Worm (Caenorhabditis elegans) whole organism, midembryonic: Measurements from ENCODE around the gene W03B1.9.

Experiments used
- T22C8.4 ChIP-seq: fragments of 200-800 bp; sonication (Bioruptor generic); IDR thresholded peaks from 2 replicates; pipeline ENCODE4 v1.3.6; 2022; ENCODE audit warnings: missing genetic modification characterization, missing compliant biosample characterization
- cog-1 ChIP-seq: sonication (generic microtip); optimal IDR thresholded peaks from 2 replicates; lab custom pipeline; 2016; ENCODE audit warnings: missing genetic modification characterization, missing compliant biosample characterization
- flt-1 ChIP-seq: fragments of 200-800 bp; sonication (Bioruptor generic); IDR thresholded peaks from 2 replicates; pipeline ENCODE4 v1.3.6; 2022; ENCODE audit warnings: missing genetic modification characterization, missing compliant biosample characterization
- klf-2 ChIP-seq: fragments of 200-800 bp; sonication (Bioruptor generic); conservative IDR thresholded peaks from 2 replicates; pipeline ENCODE4 v1.3.6; 2022; ENCODE audit warnings: missing genetic modification reagents, missing genetic modification characterization, missing compliant biosample characterization
- med-1 ChIP-seq: sonication (generic microtip); optimal IDR thresholded peaks from 2 replicates; lab custom pipeline; 2017; ENCODE audit warnings: missing genetic modification characterization, mild to moderate bottlenecking, missing compliant biosample characterization, antibody characterized with exemption, missing genetic modification reagents; ENCODE audit not compliant: insufficient read depth
- ref-1 ChIP-seq: fragments of 200-800 bp; sonication (Bioruptor generic); conservative IDR thresholded peaks from 2 replicates; pipeline ENCODE4 v1.3.6; 2022; ENCODE audit warnings: missing genetic modification reagents, missing genetic modification characterization, missing compliant biosample characterization
- tab-1 ChIP-seq: fragments of 200-800 bp; sonication (Bioruptor generic); IDR thresholded peaks from 2 replicates; pipeline ENCODE4 v1.3.6; 2022; ENCODE audit warnings: missing genetic modification characterization, missing compliant biosample characterization
- ztf-23 ChIP-seq: fragments of 200-800 bp; sonication (Bioruptor generic); IDR thresholded peaks from 2 replicates; pipeline ENCODE4 v1.3.6; 2022; ENCODE audit warnings: missing genetic modification reagents, missing genetic modification characterization, missing compliant biosample characterization
- ztf-29 ChIP-seq: fragments of 200-800 bp; sonication (Bioruptor generic); IDR thresholded peaks from 2 replicates; pipeline ENCODE4 v1.3.6; 2022; ENCODE audit warnings: missing genetic modification reagents, missing genetic modification characterization, missing compliant biosample characterization

W03B1.9 gene

DNA sequence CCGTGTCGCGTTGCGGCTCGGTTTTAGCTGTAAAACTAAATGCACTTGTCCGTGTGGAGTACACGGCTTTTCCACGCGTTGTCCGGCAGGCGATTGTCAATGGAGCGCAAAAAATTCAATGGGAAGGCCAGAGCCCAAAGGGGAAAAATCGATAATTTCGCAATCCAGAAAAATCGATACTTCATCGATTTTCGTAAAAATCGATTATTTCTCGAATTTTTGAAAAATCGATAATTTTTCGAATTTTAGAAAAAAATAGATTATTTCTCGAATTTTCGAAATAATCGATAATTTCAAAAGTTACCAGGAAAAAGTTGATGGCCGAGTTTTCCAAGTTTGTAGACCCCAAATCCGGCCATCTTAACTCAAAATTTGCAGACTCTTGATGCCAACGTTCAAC lies 37.3 kb downstream of the W03B1.9 start:
- TF ChIP-seq med-1 (GFP tag; lab: Kevin White, UChicago) (no peak), T22C8.4 (GFP tag; lab: Robert Waterston, UW) (peak; percentile 93)

DNA sequence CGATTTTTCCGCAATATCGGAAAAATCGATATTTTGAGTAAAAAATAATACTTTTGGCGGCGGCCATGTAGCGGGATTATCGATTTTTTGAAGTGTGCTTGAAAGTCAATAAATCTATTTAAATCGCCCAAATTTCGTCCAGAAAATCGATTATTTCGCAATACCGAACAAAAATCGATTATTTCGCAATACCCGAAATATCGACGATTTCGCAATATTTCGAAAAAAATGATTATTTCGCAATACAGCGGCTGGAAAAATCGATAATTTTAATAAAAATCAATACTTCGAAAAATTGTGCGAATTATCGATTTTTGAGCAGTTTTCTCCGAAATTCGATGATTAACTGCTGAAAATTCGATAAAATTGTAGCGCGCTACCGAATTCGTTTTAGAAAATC lies 38.7 kb downstream of the W03B1.9 start:
- TF ChIP-seq med-1 (GFP tag; lab: Kevin White, UChicago): no peak
- TF ChIP-seq ztf-29: no peak
- no peak for TF ChIP-seq tab-1 (GFP tag; lab: Robert Waterston, UW)
- TF ChIP-seq klf-2 (GFP tag; lab: Robert Waterston, UW): no peak
- TF ChIP-seq cog-1 (tag; lab: Kevin White, UChicago): no peak
- no peak for TF ChIP-seq flt-1 (GFP tag; lab: Robert Waterston, UW)
- no peak; the same call in 1 of the 2 replicates for TF ChIP-seq T22C8.4 (GFP tag; lab: Robert Waterston, UW)
- TF ChIP-seq ztf-23 (GFP tag; lab: Robert Waterston, UW): no peak
- no peak for TF ChIP-seq ref-1 (GFP tag; lab: Robert Waterston, UW)

DNA sequence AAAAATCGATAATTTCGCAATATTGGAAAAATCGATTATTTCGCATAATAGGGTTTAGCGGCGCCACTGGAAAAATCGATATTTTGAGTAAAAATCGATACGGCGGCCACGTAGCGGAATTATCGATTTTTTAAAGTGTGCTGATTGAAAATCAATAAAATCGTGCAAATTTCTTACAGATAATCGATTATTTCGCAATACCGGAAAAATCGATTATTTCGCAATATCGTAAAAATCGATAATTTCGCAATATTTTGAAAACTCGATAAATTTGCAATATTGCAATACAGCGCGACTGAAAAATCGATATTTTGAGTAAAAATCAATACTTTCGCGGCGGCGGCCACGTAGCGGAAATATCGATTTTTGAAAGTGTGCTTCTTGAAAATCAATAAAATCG lies 39.1 kb downstream of the W03B1.9 start:
- TF ChIP-seq ztf-29 (no peak), med-1 (GFP tag; lab: Kevin White, UChicago) (no peak), T22C8.4 (GFP tag; lab: Robert Waterston, UW) (peak; percentile 79)

DNA sequence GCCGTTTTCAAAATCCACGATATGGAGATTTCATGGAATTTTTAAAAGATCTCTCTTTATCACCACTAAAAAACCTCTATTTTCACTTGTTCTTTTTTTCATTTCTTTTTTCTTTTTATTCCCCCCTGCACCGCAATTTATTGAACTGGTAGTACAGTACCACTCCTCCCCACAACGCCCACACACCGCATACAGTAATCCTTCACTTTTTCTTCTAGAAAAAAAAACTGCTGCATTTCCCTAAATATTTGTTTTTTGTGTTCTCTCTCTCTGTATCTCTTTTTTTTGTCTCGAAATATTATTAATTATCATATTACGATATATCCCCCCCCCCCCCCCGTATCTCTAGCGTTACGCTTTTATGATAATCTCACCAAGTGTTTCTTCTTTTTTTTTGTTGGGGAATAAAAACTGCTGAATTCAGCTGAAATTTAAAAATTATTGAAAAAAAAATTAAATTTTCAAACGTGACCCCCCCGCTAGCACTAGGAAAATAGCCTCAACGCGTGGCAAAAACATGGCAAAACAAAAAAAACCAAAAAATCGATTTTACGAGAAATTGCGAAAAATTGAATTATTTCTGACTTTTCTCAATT lies 39.9 kb downstream of the W03B1.9 start, which contains the start of gene Y24D9B.1:
Gene Y24D9B.1, plus strand, starts transcription at position 546 of the 596 bp plus-strand sequence.
- TF ChIP-seq med-1 (GFP tag; lab: Kevin White, UChicago): no peak
- TF ChIP-seq tab-1 (GFP tag; lab: Robert Waterston, UW): no peak
- no peak for TF ChIP-seq klf-2 (GFP tag; lab: Robert Waterston, UW)
- TF ChIP-seq cog-1 (tag; lab: Kevin White, UChicago): no peak
- TF ChIP-seq ztf-29: no peak
- TF ChIP-seq ztf-23 (GFP tag; lab: Robert Waterston, UW): no peak
- TF ChIP-seq flt-1 (GFP tag; lab: Robert Waterston, UW): no peak

DNA sequence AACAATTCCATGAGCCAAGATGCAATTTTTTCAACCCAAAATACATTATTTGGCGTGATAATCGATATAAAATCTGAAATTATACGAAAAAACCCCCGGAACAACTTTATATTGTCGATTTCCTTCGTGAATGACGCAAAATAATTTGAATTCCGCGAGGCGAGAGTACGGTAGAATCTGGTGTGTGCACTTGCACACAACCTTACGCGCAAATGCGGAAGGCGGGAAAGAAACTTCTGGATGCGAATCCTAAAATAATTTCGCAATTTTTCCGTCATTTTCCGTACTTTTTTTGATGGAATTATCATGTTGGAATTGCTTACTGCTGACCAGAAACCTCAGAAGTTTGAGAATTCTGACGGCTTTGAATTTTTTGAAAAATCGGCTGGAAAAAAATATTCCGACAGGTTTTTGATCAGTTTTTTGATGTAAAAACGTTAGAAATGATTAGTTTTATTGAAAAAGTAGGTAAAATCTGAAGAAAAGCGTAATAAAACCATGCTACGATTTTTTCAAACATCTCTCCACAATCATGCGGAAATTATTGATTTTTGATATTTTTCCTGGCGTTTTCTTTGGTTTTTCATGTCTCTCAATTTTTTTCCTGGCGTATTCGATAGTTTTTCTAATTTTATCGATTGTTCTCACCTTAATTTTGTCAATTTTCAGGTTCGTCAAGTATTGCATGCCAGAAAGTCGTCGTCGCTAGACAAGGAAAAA lies 49.4 kb downstream of the W03B1.9 start, which contains the start of gene set-9:
Gene set-9, plus strand, starts transcription at position 670 of the 720 bp plus-strand sequence.
- TF ChIP-seq tab-1 (GFP tag; lab: Robert Waterston, UW) (no peak), flt-1 (GFP tag; lab: Robert Waterston, UW) (no peak), ref-1 (GFP tag; lab: Robert Waterston, UW) (no peak), ztf-29 (no peak), ztf-23 (GFP tag; lab: Robert Waterston, UW) (no peak), klf-2 (GFP tag; lab: Robert Waterston, UW) (no peak), T22C8.4 (GFP tag; lab: Robert Waterston, UW) (no peak), med-1 (GFP tag; lab: Kevin White, UChicago) (no peak), cog-1 (tag; lab: Kevin White, UChicago) (no peak)

DNA sequence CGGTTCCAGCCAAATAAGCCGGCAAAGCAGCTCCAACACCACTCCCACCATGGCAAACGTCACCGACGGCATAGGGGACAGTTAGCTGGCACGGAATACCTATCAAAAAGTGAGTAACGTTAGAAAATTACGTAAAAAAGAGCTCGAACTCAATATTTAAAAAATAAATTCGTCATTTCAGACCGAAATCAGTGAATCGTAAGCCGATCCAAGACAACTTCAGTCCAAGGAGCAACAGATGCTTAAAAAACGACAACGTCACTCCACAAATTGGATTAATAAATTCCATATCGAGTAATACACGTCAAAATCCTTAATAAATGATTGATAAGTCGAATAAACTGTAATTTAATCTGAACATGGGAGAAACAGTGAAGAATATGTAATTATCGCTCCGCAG lies 50.5 kb downstream of the W03B1.9 start:
- no peak for TF ChIP-seq flt-1 (GFP tag; lab: Robert Waterston, UW)
